ENCODE assay signal across 3 worm cellular contexts in the genomic region with DNA sequence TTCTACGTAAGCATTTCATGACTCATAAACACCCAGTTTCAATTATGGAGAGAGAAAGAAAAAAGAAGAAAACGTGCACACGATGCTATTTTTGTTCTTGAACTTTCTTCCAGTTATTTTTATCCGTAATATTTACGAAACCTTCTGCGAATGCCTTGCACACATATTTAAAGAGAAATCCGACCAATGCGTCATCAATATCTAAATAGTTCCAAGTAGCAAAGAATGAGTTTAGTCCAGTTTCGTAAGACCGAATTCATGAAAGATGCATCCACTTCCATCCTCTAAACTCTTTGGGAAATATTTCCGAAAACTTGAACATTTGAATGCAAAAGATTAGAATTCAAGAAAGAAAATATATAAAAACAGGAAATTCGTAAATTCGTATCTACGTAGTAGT.
TF ChIP-seq lines count a peak whose summit lies in the region.

No protein-coding gene starts in this region.

TF ChIP-seq in whole organism, L1 larva, 84 proteins besides CTCF, POLR2A, EP300 and RAD21:
- TF ChIP-seq dsc-1 (tag; optimal IDR thresholded peaks at IDR 0.05; lab: Kevin White, UChicago): peak; percentile 27
- no peak for TF ChIP-seq nhr-47 (tag; optimal IDR thresholded peaks at IDR 0.05; lab: Kevin White, UChicago)
- TF ChIP-seq nhr-71 (tag; optimal IDR thresholded peaks at IDR 0.05; lab: Kevin White, UChicago): peak; percentile 30
- no peak for TF ChIP-seq nhr-85 (tag; lab: Kevin White, UChicago)
- TF ChIP-seq fkh-4 (tag; optimal IDR thresholded peaks at IDR 0.05; lab: Kevin White, UChicago; ENCODE audit: borderline replicate concordance): peak; percentile 19
- TF ChIP-seq egl-13 (tag; optimal IDR thresholded peaks at IDR 0.05; lab: Kevin White, UChicago): peak; percentile 9
- no peak for TF ChIP-seq fkh-10 (GFP tag; optimal IDR thresholded peaks at IDR 0.05; lab: Kevin White, UChicago)
- peak; percentile 63 for TF ChIP-seq unc-86 (tag; optimal IDR thresholded peaks at IDR 0.05; lab: Kevin White, UChicago)

TF ChIP-seq in whole organism, L2 larva, 48 proteins besides CTCF, POLR2A, EP300 and RAD21:
- peak; percentile 56 for TF ChIP-seq unc-55 (GFP tag; optimal IDR thresholded peaks at IDR 0.05; lab: Kevin White, UChicago)
- no peak for TF ChIP-seq lin-13 (GFP tag; optimal IDR thresholded peaks at IDR 0.05; lab: Kevin White, UChicago)

TF ChIP-seq in whole organism, L4 larva, 104 proteins besides CTCF, POLR2A, EP300 and RAD21:
- TF ChIP-seq ama-1 (optimal IDR thresholded peaks at IDR 0.05; lab: Kevin White, UChicago) (no peak), aha-1 (tag; lab: Kevin White, UChicago) (peak; percentile 99)
TF ChIP-seq in whole organism, L4 larva: peak in this region for 1.

Comparison
In these comparisons a context has a peak if more than half of its experiments do, and no peak if none do; other contexts are left out.
1. Of the 29 proteins assayed by ChIP-seq in both whole organism, L4 larva and whole organism, L1 larva: peak only in whole organism, L4 larva: aha-1; only in whole organism, L1 larva: none; in both: none; in neither: 28.